Worm (Caenorhabditis elegans) whole organism, L2 larva: Measurements from ENCODE around the gene nhr-18.

Experiments used
- nhr-10 ChIP-seq: sonication (generic microtip); optimal IDR thresholded peaks from 2 replicates; lab custom pipeline; 2017; ENCODE audit warnings: missing biosample characterization, missing genetic modification characterization
- skn-1 ChIP-seq: sonication (generic microtip); optimal IDR thresholded peaks from 2 replicates; lab custom pipeline; 2017; ENCODE audit warnings: missing biosample characterization, missing genetic modification characterization

- TF ChIP-seq nhr-10 (tag; lab: Kevin White, UChicago) (no peak), skn-1 (no peak)
Measured at ce11 chrV:2260660-2261059, 33.7 kb downstream of the nhr-18 start, which contains the start of gene F41B5.12.
